Worm (Caenorhabditis elegans) whole organism, early embryonic: Measurements from ENCODE around the gene Y59E9AL.36.
"Not testable (repeated sequence)": the region's sequence is repeated elsewhere in the genome, so short reads cannot be mapped to it uniquely, and the experiment has no call there.

Experiments
- ama-1 ChIP-seq: fragments of 150-350 bp; optimal IDR thresholded peaks from 2 replicates; lab custom pipeline; 2014
- ceh-36 ChIP-seq: sonication (generic microtip); optimal IDR thresholded peaks from 2 replicates; lab custom pipeline; 2016; ENCODE audit warnings: missing genetic modification characterization, inconsistent platforms, missing compliant biosample characterization
- hmbx-1 ChIP-seq: sonication (generic microtip); optimal IDR thresholded peaks from 2 replicates; lab custom pipeline; 2016; ENCODE audit warnings: mild to moderate bottlenecking, missing genetic modification characterization, missing compliant biosample characterization
- hmg-4 ChIP-seq: fragments of 200-800 bp; sonication (Bioruptor generic); optimal IDR thresholded peaks from 2 replicates; lab custom pipeline; 2018; ENCODE audit warnings: mild to moderate bottlenecking, missing genetic modification characterization, missing compliant biosample characterization
- hnd-1 ChIP-seq: sonication (generic microtip); optimal IDR thresholded peaks from 2 replicates; lab custom pipeline; 2016; ENCODE audit warnings: missing genetic modification characterization, missing compliant biosample characterization

DNA sequence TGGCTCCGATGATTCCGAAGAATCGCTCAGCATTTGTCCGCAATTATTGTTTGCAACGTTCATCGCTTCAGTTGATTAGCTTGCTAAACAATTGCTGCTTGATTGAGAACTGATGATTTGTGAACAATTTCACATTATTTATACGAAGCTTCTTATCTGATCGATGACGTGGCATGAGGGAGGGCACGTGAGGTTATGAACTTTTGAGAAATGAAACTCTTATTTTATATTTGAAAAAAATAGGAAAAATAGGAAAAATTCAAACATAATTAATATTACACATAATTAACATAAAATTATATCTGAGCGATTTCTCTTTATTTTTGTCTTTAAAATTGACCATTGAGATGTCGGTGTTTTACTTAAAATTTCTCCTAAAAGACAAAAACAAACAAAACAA, 45.4 kb upstream of the Y59E9AL.36 start, which contains the start of gene F36H12.10:
- not testable (repeated sequence) for TF ChIP-seq hnd-1 (tag; lab: Kevin White, UChicago); hmbx-1 (tag; lab: Kevin White, UChicago); ama-1 (lab: Kevin White, UChicago); hmg-4 (GFP tag; lab: Kevin White, UChicago); ceh-36 (tag; lab: Kevin White, UChicago)
